Worm (Caenorhabditis elegans): ENCODE results near the gene srx-20.

DNA sequence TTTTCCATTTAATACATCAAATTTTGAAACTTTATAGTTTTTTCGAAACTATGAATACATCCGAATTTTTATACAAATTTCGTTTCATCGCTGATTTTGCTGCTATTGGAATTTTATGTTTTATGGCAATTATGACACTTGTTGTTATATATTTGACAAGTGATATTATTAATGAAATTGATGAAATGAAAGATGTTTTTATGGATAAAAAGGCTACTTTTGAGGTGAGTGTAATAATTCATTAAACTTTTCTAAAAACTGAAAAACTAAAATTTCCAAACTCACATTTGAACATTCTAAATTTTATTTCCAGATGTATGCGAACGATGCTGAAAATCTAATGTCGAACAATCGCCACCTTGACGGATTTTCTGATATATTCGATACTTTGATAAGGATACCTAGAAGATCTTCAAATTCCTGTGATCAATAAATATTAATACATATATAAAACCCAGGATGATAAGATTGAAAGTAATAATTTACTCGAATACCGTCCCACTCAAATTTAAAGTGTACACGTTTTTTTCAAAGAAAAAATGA is 38.1 kb downstream of the srx-20 start, which contains the start of the genes T22D1.17 and T22D1.8:
- TF ChIP-seq dao-5 (tag; optimal IDR thresholded peaks at IDR 0.05) (no peak), him-1 (tag; optimal IDR thresholded peaks at IDR 0.05) (no peak), W03F9.2 (tag; optimal IDR thresholded peaks at IDR 0.05) (no peak)

Data from whole organism, L4/young adult.